Fruit fly (Drosophila melanogaster): ENCODE data around the gene Pli.

The Pli gene

DNA sequence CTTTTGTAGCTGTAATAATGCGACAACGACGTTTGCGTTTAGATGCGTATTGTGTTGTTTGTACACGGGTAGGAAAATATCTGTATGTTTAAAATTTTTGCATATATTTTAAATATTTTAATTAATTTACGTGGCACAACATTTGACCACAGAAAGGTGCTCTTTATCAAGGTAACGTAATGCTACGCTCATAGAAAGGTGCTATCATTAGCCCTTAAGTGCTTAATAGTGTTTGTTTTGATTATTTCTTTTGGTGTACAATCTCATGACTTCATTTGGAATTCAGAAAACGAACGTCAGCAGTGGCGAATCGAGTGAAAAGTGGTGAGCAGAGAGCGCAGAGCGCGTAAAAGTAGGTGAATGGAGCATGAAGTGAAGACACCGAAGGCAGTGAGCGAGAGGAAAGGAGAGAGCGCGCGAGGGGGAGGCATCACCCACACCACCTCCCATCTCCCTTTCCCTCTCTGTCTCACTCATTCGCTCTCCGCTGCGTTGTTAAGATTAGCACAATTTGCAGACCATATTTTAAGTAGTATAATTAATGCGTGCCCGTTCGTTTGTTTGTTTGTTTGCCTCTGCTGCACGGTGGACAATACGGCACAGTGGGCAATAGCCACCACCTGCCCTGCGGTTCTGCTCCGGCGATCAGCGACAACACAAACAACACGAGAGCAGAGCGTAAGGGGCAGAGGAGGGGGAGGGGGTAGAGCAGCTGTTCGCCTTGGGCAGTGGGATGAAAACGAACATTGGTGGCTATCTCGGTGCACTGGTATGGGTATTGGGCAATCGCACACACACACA lies 32.0 kb upstream of the Pli start (continued):
- TF ChIP-seq CG1233 (GFP tag; optimal IDR thresholded peaks at IDR 0.05) (peak; percentile 39), CG13123 (GFP tag; optimal IDR thresholded peaks at IDR 0.05) (no peak), cg (GFP tag; optimal IDR thresholded peaks at IDR 0.05) (peak; percentile 92), chn (GFP tag; optimal IDR thresholded peaks at IDR 0.05) (no peak), trh (GFP tag; optimal IDR thresholded peaks at IDR 0.05) (no peak), chm (GFP tag; IDR thresholded peaks at IDR 0.05) (peak; percentile 68; the same call in 1 of the 2 replicates), H2.0 (GFP tag; IDR thresholded peaks at IDR 0.05) (peak; percentile 61), ind (GFP tag; optimal IDR thresholded peaks at IDR 0.05) (peak; percentile 46), ara (GFP tag; IDR thresholded peaks at IDR 0.05) (0 out of 2 replicates have a peak, but pooled peaks have one; percentile 51), CG8281 (tag; optimal IDR thresholded peaks at IDR 0.05) (peak; percentile 12), Optix (GFP tag; IDR thresholded peaks at IDR 0.05) (peak; percentile 30; the same call in 1 of the 3 replicates), tll (GFP tag; optimal IDR thresholded peaks at IDR 0.05) (no peak), CG18599 (GFP tag; optimal IDR thresholded peaks at IDR 0.05) (peak; percentile 23), CG7372 (GFP tag; IDR thresholded peaks at IDR 0.05) (peak; percentile 11; the same call in 1 of the 2 replicates), Adf1 (GFP tag; IDR thresholded peaks at IDR 0.05) (peak; percentile 40; the same call in 1 of the 2 replicates), Taf1 (GFP tag; IDR thresholded peaks at IDR 0.05) (peak; percentile 43; the same call in 1 of the 2 replicates), CG14860 (GFP tag; IDR thresholded peaks at IDR 0.05; ENCODE audit: partially characterized antibody) (no peak), CG8944 (GFP tag; optimal IDR thresholded peaks at IDR 0.05) (no peak), Aef1 (GFP tag; IDR thresholded peaks at IDR 0.05) (peak; percentile 70), Nf-YA (GFP tag; IDR thresholded peaks at IDR 0.05) (0 out of 2 replicates have a peak, but pooled peaks have one; percentile 44), CG34224 (GFP tag; IDR thresholded peaks at IDR 0.05; ENCODE audit: partially characterized antibody) (0 out of 3 replicates have a peak, but pooled peaks have one; percentile 6), cas (GFP tag; IDR thresholded peaks at IDR 0.05) (no peak), CG12769 (tag; optimal IDR thresholded peaks at IDR 0.05) (peak; percentile 87), CHES-1-like (GFP tag; optimal IDR thresholded peaks at IDR 0.05) (no peak), CG31224 (GFP tag; IDR thresholded peaks at IDR 0.05) (peak; percentile 43; the same call in 1 of the 2 replicates), Dref (GFP tag; IDR thresholded peaks at IDR 0.05) (no peak), CG12299 (tag; optimal IDR thresholded peaks at IDR 0.05) (no peak), Stat92E (GFP tag; optimal IDR thresholded peaks at IDR 0.05) (no peak), CG7745 (tag; optimal IDR thresholded peaks at IDR 0.05) (no peak), CG15514 (GFP tag; optimal IDR thresholded peaks at IDR 0.05) (peak; percentile 26), CG5180 (GFP tag; optimal IDR thresholded peaks at IDR 0.05) (peak; percentile 18), CG12155 (GFP tag; optimal IDR thresholded peaks at IDR 0.05) (no peak), CG10979 (tag; optimal IDR thresholded peaks at IDR 0.05) (peak; percentile 27), CG15073 (GFP tag; optimal IDR thresholded peaks at IDR 0.05) (no peak), CG16779 (GFP tag; IDR thresholded peaks at IDR 0.05) (no peak), wor (GFP tag; IDR thresholded peaks at IDR 0.05) (no peak), CG15269 (tag; optimal IDR thresholded peaks at IDR 0.05) (peak; percentile 59), CG1603 (tag; optimal IDR thresholded peaks at IDR 0.05) (peak; percentile 29), Jarid2 (GFP tag; optimal IDR thresholded peaks at IDR 0.05) (no peak), Sox102F (GFP tag; optimal IDR thresholded peaks at IDR 0.05) (peak; percentile 66), CG11723 (GFP tag; optimal IDR thresholded peaks at IDR 0.05) (no peak), hbn (GFP tag; IDR thresholded peaks at IDR 0.05; ENCODE audit: partially characterized antibody) (peak; percentile 21; the same call in 1 of the 2 replicates), nmo (GFP tag; optimal IDR thresholded peaks at IDR 0.05) (peak; percentile 5), pan (optimal IDR thresholded peaks at IDR 0.05) (no peak), pan (GFP tag; optimal IDR thresholded peaks at IDR 0.05 in 1 of 2, IDR thresholded peaks at IDR 0.05 in 1 of 2) (peak in 1 of 2 experiments; percentile 71), CG7357 (GFP tag; IDR thresholded peaks at IDR 0.05) (no peak), Fer3 (tag; optimal IDR thresholded peaks at IDR 0.05) (peak; percentile 44)

Measured in whole organism, embryonic.